Fruit fly (Drosophila melanogaster) whole organism, prepupa: ENCODE results near the gene Tsp29Fb.

ENCODE experiments used
- Blimp-1 ChIP-seq: fragments of 200-800 bp; sonication (Bioruptor generic); optimal IDR thresholded peaks from 3 replicates; lab custom pipeline; 2017; ENCODE audit warnings: missing biosample characterization, missing genetic modification characterization, mild to moderate bottlenecking, moderate library complexity, missing genetic modification reagents
- CG10631 ChIP-seq: fragments of 200-800 bp; sonication (Bioruptor generic); optimal IDR thresholded peaks from 2 replicates; lab custom pipeline; 2016; ENCODE audit warnings: missing biosample characterization, missing genetic modification characterization
- CG10669 ChIP-seq: fragments of 200-800 bp; sonication (Bioruptor generic); optimal IDR thresholded peaks from 3 replicates; lab custom pipeline; 2018; ENCODE audit warnings: missing biosample characterization, mild to moderate bottlenecking, missing genetic modification characterization, moderate library complexity
- CG11294 ChIP-seq: fragments of 200-800 bp; sonication (Bioruptor generic); IDR thresholded peaks from 2 replicates; pipeline ENCODE4 v1.3.6; 2022; ENCODE audit warnings: missing biosample characterization, missing genetic modification characterization
- CG11902 ChIP-seq: fragments of 200-800 bp; sonication (Bioruptor generic); optimal IDR thresholded peaks from 3 replicates; lab custom pipeline; 2016; ENCODE audit warnings: missing biosample characterization, missing genetic modification characterization
- CG15336 ChIP-seq: fragments of 200-800 bp; sonication (Bioruptor generic); IDR thresholded peaks from 2 replicates; pipeline ENCODE4 v1.3.6; 2022; ENCODE audit warnings: missing biosample characterization, missing genetic modification characterization
- CG1621 ChIP-seq: fragments of 200-800 bp; sonication (Bioruptor generic); optimal IDR thresholded peaks from 3 replicates; lab custom pipeline; 2018; ENCODE audit warnings: missing biosample characterization, mild to moderate bottlenecking, missing genetic modification characterization
- CG16779 ChIP-seq: fragments of 200-800 bp; sonication (Bioruptor generic); optimal IDR thresholded peaks from 3 replicates; lab custom pipeline; 2017; ENCODE audit warnings: missing biosample characterization, mild to moderate bottlenecking, missing genetic modification characterization
- CG3032 ChIP-seq: fragments of 200-800 bp; optimal IDR thresholded peaks from 2 replicates; lab custom pipeline; 2019; ENCODE audit warnings: missing biosample characterization, mild to moderate bottlenecking, missing genetic modification characterization, moderate library complexity
- CG31627 ChIP-seq: fragments of 200-800 bp; sonication (Bioruptor generic); optimal IDR thresholded peaks from 3 replicates; lab custom pipeline; 2016; ENCODE audit warnings: missing biosample characterization, missing genetic modification characterization
- CG32006 ChIP-seq: fragments of 200-800 bp; sonication (Bioruptor generic); optimal IDR thresholded peaks from 3 replicates; lab custom pipeline; 2017; ENCODE audit warnings: missing biosample characterization, mild to moderate bottlenecking, missing genetic modification characterization
- CG34406 ChIP-seq: fragments of 200-800 bp; sonication (Bioruptor generic); optimal IDR thresholded peaks from 3 replicates; lab custom pipeline; 2016; ENCODE audit warnings: missing biosample characterization, missing genetic modification characterization
- CG3919 ChIP-seq: fragments of 200-800 bp; sonication (Bioruptor generic); optimal IDR thresholded peaks from 3 replicates; lab custom pipeline; 2016; ENCODE audit warnings: missing biosample characterization, missing genetic modification characterization
- CG4318 ChIP-seq: fragments of 200-800 bp; sonication (Bioruptor generic); optimal IDR thresholded peaks from 3 replicates; lab custom pipeline; 2017; ENCODE audit warnings: missing biosample characterization, mild to moderate bottlenecking, missing genetic modification characterization
- CG6163 ChIP-seq: fragments of 200-800 bp; sonication (Bioruptor generic); IDR thresholded peaks from 3 replicates; pipeline ENCODE4 v1.3.6; 2022; ENCODE audit warnings: missing biosample characterization, missing genetic modification characterization
- CG6276 ChIP-seq: fragments of 200-800 bp; sonication (Bioruptor generic); optimal IDR thresholded peaks from 2 replicates; lab custom pipeline; 2017; ENCODE audit warnings: missing biosample characterization, mild to moderate bottlenecking, missing genetic modification characterization
- CG6792 ChIP-seq: fragments of 200-800 bp; sonication (Bioruptor generic); optimal IDR thresholded peaks from 3 replicates; lab custom pipeline; 2016; ENCODE audit warnings: missing biosample characterization, missing genetic modification characterization
- CG6808 ChIP-seq: fragments of 200-800 bp; sonication (Bioruptor generic); optimal IDR thresholded peaks from 3 replicates; lab custom pipeline; 2017; ENCODE audit warnings: missing biosample characterization, missing genetic modification characterization, mild to moderate bottlenecking, moderate library complexity, missing genetic modification reagents
- CG6854 ChIP-seq: fragments of 200-800 bp; sonication (Bioruptor generic); optimal IDR thresholded peaks from 2 replicates; lab custom pipeline; 2017; ENCODE audit warnings: missing biosample characterization, mild to moderate bottlenecking, missing genetic modification characterization
- CG7368 ChIP-seq: fragments of 200-800 bp; sonication (Bioruptor generic); optimal IDR thresholded peaks from 3 replicates; lab custom pipeline; 2016; ENCODE audit warnings: missing biosample characterization, missing genetic modification characterization
- CG8119 ChIP-seq: fragments of 200-800 bp; sonication (Bioruptor generic); IDR thresholded peaks from 3 replicates; pipeline ENCODE4 v1.3.6; 2022; ENCODE audit warnings: missing biosample characterization, missing genetic modification characterization
- CG8319 ChIP-seq: fragments of 200-800 bp; sonication (Bioruptor generic); optimal IDR thresholded peaks from 3 replicates; lab custom pipeline; 2016; ENCODE audit warnings: missing biosample characterization, missing genetic modification characterization
- CG8632 ChIP-seq: fragments of 200-800 bp; sonication (Bioruptor generic); optimal IDR thresholded peaks from 3 replicates; lab custom pipeline; 2016; ENCODE audit warnings: missing biosample characterization, missing genetic modification characterization
- Eip75B ChIP-seq: fragments of 200-800 bp; sonication (Bioruptor generic); optimal IDR thresholded peaks from 3 replicates; lab custom pipeline; 2016; ENCODE audit warnings: missing biosample characterization, missing genetic modification characterization
- Eip78C ChIP-seq: fragments of 200-800 bp; sonication (Bioruptor generic); peaks from one replicate; lab custom pipeline; 2016; ENCODE audit warnings: missing biosample characterization, missing genetic modification characterization
- Ets21C ChIP-seq: fragments of 200-800 bp; sonication (Bioruptor generic); optimal IDR thresholded peaks from 3 replicates; lab custom pipeline; 2016; ENCODE audit warnings: missing biosample characterization, missing genetic modification characterization
- Ets96B ChIP-seq: fragments of 200-800 bp; optimal IDR thresholded peaks from 2 replicates; lab custom pipeline; 2019; ENCODE audit warnings: missing biosample characterization, mild to moderate bottlenecking, missing genetic modification characterization, moderate library complexity
- Gug ChIP-seq: fragments of 200-800 bp; sonication (Bioruptor generic); IDR thresholded peaks from 2 replicates; pipeline ENCODE4 v1.3.6; 2022; ENCODE audit warnings: missing biosample characterization, missing genetic modification characterization
- Hr39 ChIP-seq: fragments of 200-800 bp; sonication (Bioruptor generic); optimal IDR thresholded peaks from 2 replicates; lab custom pipeline; 2016; ENCODE audit warnings: missing biosample characterization, missing genetic modification characterization
- Hr4 ChIP-seq: fragments of 200-800 bp; sonication (Bioruptor generic); optimal IDR thresholded peaks from 3 replicates; lab custom pipeline; 2016; ENCODE audit warnings: missing biosample characterization, missing genetic modification characterization
- Lpt ChIP-seq: fragments of 200-800 bp; sonication (Bioruptor generic); optimal IDR thresholded peaks from 3 replicates; lab custom pipeline; 2016; ENCODE audit warnings: missing biosample characterization, missing genetic modification characterization
- Met ChIP-seq: fragments of 200-800 bp; sonication (Bioruptor generic); optimal IDR thresholded peaks from 3 replicates; lab custom pipeline; 2016; ENCODE audit warnings: missing biosample characterization, missing genetic modification characterization
- OdsH ChIP-seq: fragments of 200-800 bp; sonication (Bioruptor generic); optimal IDR thresholded peaks from 3 replicates; lab custom pipeline; 2016; ENCODE audit warnings: missing biosample characterization, missing genetic modification characterization
- Smox ChIP-seq: fragments of 200-800 bp; sonication (Bioruptor generic); optimal IDR thresholded peaks from 3 replicates; lab custom pipeline; 2016; ENCODE audit warnings: missing biosample characterization, missing genetic modification characterization
- Sox102F ChIP-seq: fragments of 200-800 bp; sonication (Bioruptor generic); optimal IDR thresholded peaks from 2 replicates; lab custom pipeline; 2016; ENCODE audit warnings: missing biosample characterization, mild to moderate bottlenecking, missing genetic modification characterization
- Sox14 ChIP-seq: fragments of 200-800 bp; sonication (Bioruptor generic); optimal IDR thresholded peaks from 3 replicates; lab custom pipeline; 2016; ENCODE audit warnings: missing biosample characterization, missing genetic modification characterization
- Sox15 ChIP-seq: fragments of 200-800 bp; sonication (Bioruptor generic); optimal IDR thresholded peaks from 3 replicates; lab custom pipeline; 2016; ENCODE audit warnings: missing biosample characterization, missing genetic modification characterization
- achi ChIP-seq: fragments of 200-800 bp; sonication (Bioruptor generic); optimal IDR thresholded peaks from 3 replicates; lab custom pipeline; 2016; ENCODE audit warnings: missing biosample characterization, missing genetic modification characterization
- acj6 ChIP-seq: fragments of 200-800 bp; sonication (Bioruptor generic); optimal IDR thresholded peaks from 3 replicates; lab custom pipeline; 2016; ENCODE audit warnings: missing biosample characterization, missing genetic modification characterization
- dac ChIP-seq: fragments of 200-800 bp; sonication (Bioruptor generic); optimal IDR thresholded peaks from 2 replicates; lab custom pipeline; 2017; ENCODE audit warnings: missing biosample characterization, mild to moderate bottlenecking, missing genetic modification characterization
- eg ChIP-seq: fragments of 200-800 bp; sonication (Bioruptor generic); IDR thresholded peaks from 3 replicates; pipeline ENCODE4 v1.3.6; 2022; ENCODE audit warnings: missing biosample characterization, missing genetic modification characterization
- esn ChIP-seq: fragments of 200-800 bp; sonication (Bioruptor generic); optimal IDR thresholded peaks from 2 replicates; lab custom pipeline; 2016; ENCODE audit warnings: missing biosample characterization, mild to moderate bottlenecking, missing genetic modification characterization, moderate library complexity
- fd59A ChIP-seq: fragments of 200-800 bp; sonication (Bioruptor generic); optimal IDR thresholded peaks from 2 replicates; lab custom pipeline; 2017; ENCODE audit warnings: missing biosample characterization, mild to moderate bottlenecking, missing genetic modification characterization, missing genetic modification reagents
- fd85E ChIP-seq: fragments of 200-800 bp; sonication (Bioruptor generic); optimal IDR thresholded peaks from 3 replicates; lab custom pipeline; 2016; ENCODE audit warnings: missing biosample characterization, missing genetic modification characterization
- fkh ChIP-seq: fragments of 200-800 bp; sonication (Bioruptor generic); optimal IDR thresholded peaks from 3 replicates; lab custom pipeline; 2017; ENCODE audit warnings: missing biosample characterization, mild to moderate bottlenecking, missing genetic modification characterization, moderate library complexity
- lz ChIP-seq: fragments of 200-800 bp; sonication (Bioruptor generic); optimal IDR thresholded peaks from 3 replicates; lab custom pipeline; 2016; ENCODE audit warnings: missing biosample characterization, missing genetic modification characterization
- net ChIP-seq: fragments of 200-800 bp; sonication (Bioruptor generic); optimal IDR thresholded peaks from 3 replicates; lab custom pipeline; 2016; ENCODE audit warnings: missing biosample characterization, missing genetic modification characterization
- pdm3 ChIP-seq: fragments of 200-800 bp; sonication (Bioruptor generic); optimal IDR thresholded peaks from 3 replicates; lab custom pipeline; 2016; ENCODE audit warnings: missing biosample characterization, missing genetic modification characterization
- salr ChIP-seq, 2 experiments: fragments of 200-800 bp; sonication (Bioruptor generic); optimal IDR thresholded peaks; 3 replicates each; lab custom pipeline; 2016 to 2018; ENCODE audit warnings: missing biosample characterization in 2 of 2, missing genetic modification characterization in 2 of 2, mild to moderate bottlenecking in 1 of 2
- spab ChIP-seq: fragments of 200-800 bp; sonication (Bioruptor generic); optimal IDR thresholded peaks from 2 replicates; lab custom pipeline; 2017; ENCODE audit warnings: missing biosample characterization, mild to moderate bottlenecking, missing genetic modification characterization, missing genetic modification reagents
- ss ChIP-seq, 2 experiments: fragments of 200-800 bp; sonication (Bioruptor generic); optimal IDR thresholded peaks; 2 replicates in 1 of 2; 3 replicates in 1 of 2; lab custom pipeline; 2017 to 2018; ENCODE audit warnings: mild to moderate bottlenecking in 2 of 2, missing biosample characterization in 2 of 2, missing genetic modification characterization in 2 of 2, moderate library complexity in 1 of 2
- svp ChIP-seq: fragments of 200-800 bp; sonication (Bioruptor generic); peaks from one replicate; lab custom pipeline; 2016; ENCODE audit warnings: missing biosample characterization, missing genetic modification characterization
- topi ChIP-seq: fragments of 200-800 bp; sonication (Bioruptor generic); optimal IDR thresholded peaks from 3 replicates; lab custom pipeline; 2016; ENCODE audit warnings: missing biosample characterization, missing genetic modification characterization

Tsp29Fb gene

DNA sequence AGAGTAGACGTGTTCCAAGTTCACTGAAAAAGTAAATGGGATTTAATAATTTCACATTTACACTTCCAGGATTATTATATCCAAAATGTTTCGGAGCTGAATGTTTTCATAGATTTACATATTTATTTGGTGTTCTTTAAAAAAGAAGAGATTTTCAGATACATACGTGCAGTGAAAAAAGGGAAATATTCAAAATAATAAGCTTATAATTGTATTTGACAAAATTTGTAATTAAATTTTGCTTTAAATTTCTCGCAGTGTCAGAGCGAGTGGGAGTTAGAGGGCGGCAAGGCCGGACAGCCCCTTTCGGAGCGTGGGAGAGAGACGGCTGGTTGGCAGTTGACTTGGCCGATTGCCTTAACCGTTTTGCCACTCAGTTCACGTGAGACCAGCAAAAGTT, at the start of gene Tsp29Fb:
Tsp29Fb (plus strand) TSS at position 388 of the 400 bp plus-strand sequence.
- TF ChIP-seq CG3032 (tag; lab: Kevin White, UChicago) (no peak), fkh (GFP tag; lab: Kevin White, UChicago) (no peak), CG6854 (GFP tag; lab: Kevin White, UChicago) (no peak), CG8119 (GFP tag; lab: Robert Waterston, UW) (peak; percentile 64), fd59A (no peak), CG6276 (GFP tag; lab: Kevin White, UChicago) (no peak), spab (no peak), CG3919 (GFP tag; lab: Kevin White, UChicago) (no peak), CG8632 (GFP tag; lab: Kevin White, UChicago) (peak; percentile 61), topi (peak; percentile 66), Hr39 (GFP tag; lab: Kevin White, UChicago) (peak; percentile 76), dac (no peak), lz (peak; percentile 72), ss (GFP tag; optimal IDR thresholded peaks at IDR 0.05; lab: Kevin White, UChicago) (no peak), CG4318 (GFP tag; lab: Kevin White, UChicago) (no peak), salr (GFP tag; optimal IDR thresholded peaks at IDR 0.05; lab: Kevin White, UChicago) (peak in 1 of 2 experiments; percentile 40), pdm3 (peak; percentile 65), CG11902 (GFP tag; lab: Kevin White, UChicago) (peak; percentile 20), CG1621 (no peak), Gug (GFP tag; lab: Robert Waterston, UW) (0 out of 2 replicates have a peak, but pooled peaks have one; percentile 28), Met (peak; percentile 76), Ets21C (GFP tag; lab: Kevin White, UChicago) (peak; percentile 24), CG16779 (tag; lab: Kevin White, UChicago) (no peak), Sox102F (GFP tag; lab: Kevin White, UChicago) (peak; percentile 63), OdsH (GFP tag; lab: Kevin White, UChicago) (peak; percentile 58), Eip75B (GFP tag; lab: Kevin White, UChicago) (peak; percentile 48), Lpt (no peak), CG32006 (GFP tag; lab: Kevin White, UChicago) (peak; percentile 56), CG8319 (no peak), Eip78C (GFP tag; lab: Kevin White, UChicago) (peak; percentile 89), eg (GFP tag; lab: Robert Waterston, UW) (peak; percentile 58; the same call in 2 of the 3 replicates), fd85E (GFP tag; lab: Kevin White, UChicago) (no peak), Ets96B (tag; lab: Kevin White, UChicago) (no peak), Smox (peak; percentile 62), CG6808 (GFP tag; lab: Kevin White, UChicago) (no peak), CG10631 (GFP tag; lab: Kevin White, UChicago) (peak; percentile 30), CG11294 (GFP tag; lab: Robert Waterston, UW) (peak; percentile 26; the same call in 1 of the 2 replicates), Sox15 (peak; percentile 48), CG6792 (peak; percentile 44), achi (GFP tag; lab: Kevin White, UChicago) (peak; percentile 49), Hr4 (peak; percentile 53), CG15336 (GFP tag; lab: Robert Waterston, UW) (peak; percentile 53; the same call in 1 of the 2 replicates), CG10669 (GFP tag; lab: Kevin White, UChicago) (no peak), CG31627 (GFP tag; lab: Kevin White, UChicago) (peak; percentile 71), Blimp-1 (GFP tag; lab: Kevin White, UChicago) (peak; percentile 38), svp (GFP tag; lab: Kevin White, UChicago) (peak; percentile 91), CG34406 (GFP tag; lab: Kevin White, UChicago) (peak; percentile 57), esn (GFP tag; lab: Kevin White, UChicago) (peak; percentile 75), Sox14 (peak; percentile 61), CG6163 (GFP tag; lab: Robert Waterston, UW) (0 out of 3 replicates have a peak, but pooled peaks have one; percentile 30), net (GFP tag; lab: Kevin White, UChicago) (peak; percentile 44), CG7368 (GFP tag; lab: Kevin White, UChicago) (peak; percentile 39), acj6 (GFP tag; lab: Kevin White, UChicago) (peak; percentile 63)
